Fruit fly (Drosophila melanogaster) Kc167 (cell line): Measurements from ENCODE around the gene meigo.

Experiments used
- Myc ChIP-seq: fragments of >200 bp; optimal IDR thresholded peaks from 2 replicates; lab custom pipeline; 2017; ENCODE audit warnings: missing external identifiers
- Sin3A ChIP-seq: fragments of >200 bp; optimal IDR thresholded peaks from 2 replicates; lab custom pipeline; 2018; ENCODE audit warnings: missing external identifiers
- h ChIP-seq: fragments of >200 bp; optimal IDR thresholded peaks from 3 replicates; lab custom pipeline; 2018; ENCODE audit warnings: missing external identifiers
- insv ChIP-seq: fragments of >200 bp; optimal IDR thresholded peaks from 3 replicates; lab custom pipeline; 2018; ENCODE audit warnings: missing external identifiers

DNA sequence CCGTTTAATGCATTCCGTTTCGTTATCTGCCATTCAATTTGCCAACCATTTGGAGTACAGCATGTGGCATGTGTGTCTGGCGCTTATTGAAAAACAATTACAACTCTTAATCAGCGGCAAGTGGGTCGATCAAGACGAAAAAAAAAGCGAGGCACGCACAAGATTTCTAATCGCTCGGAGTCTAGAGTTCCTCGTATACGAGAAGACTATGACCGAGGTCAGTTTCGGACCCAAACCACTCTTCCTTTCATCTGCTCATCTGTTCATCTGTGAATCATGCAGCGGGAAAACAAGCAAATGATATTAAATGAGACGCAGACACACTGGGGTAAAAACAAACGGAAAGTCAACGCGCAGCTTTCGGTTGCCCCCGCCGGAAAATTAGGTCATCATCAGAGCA, 46.6 kb upstream of the meigo start:
- TF ChIP-seq Myc (lab: Kevin White, UChicago) = no peak
- no peak for TF ChIP-seq insv (lab: Kevin White, UChicago)
- TF ChIP-seq h = no peak
- no peak for TF ChIP-seq Sin3A (lab: Kevin White, UChicago)
